Fruit fly (Drosophila melanogaster) whole organism, wandering third instar larva: ENCODE data around the gene Obp8a.

ENCODE experiments used
- Abd-B ChIP-seq: fragments of >200 bp; optimal IDR thresholded peaks from 2 replicates; lab custom pipeline; 2017; ENCODE audit warnings: missing biosample characterization, missing genetic modification characterization
- CG32264 ChIP-seq: fragments of 200-800 bp; sonication (Bioruptor generic); optimal IDR thresholded peaks from 2 replicates; lab custom pipeline; 2016; ENCODE audit warnings: missing biosample characterization, missing genetic modification characterization
- CG9705 ChIP-seq: fragments of 200-800 bp; sonication (Bioruptor generic); optimal IDR thresholded peaks from 2 replicates; lab custom pipeline; 2018; ENCODE audit warnings: missing biosample characterization, mild to moderate bottlenecking, missing genetic modification characterization
- CrebA ChIP-seq: fragments of 200-800 bp; sonication (Bioruptor generic); optimal IDR thresholded peaks from 2 replicates; lab custom pipeline; 2016; ENCODE audit warnings: missing biosample characterization, mild to moderate bottlenecking, missing genetic modification characterization, borderline replicate concordance
- GATAd ChIP-seq: sonication (Bioruptor generic); optimal IDR thresholded peaks from 2 replicates; lab custom pipeline; 2016; ENCODE audit warnings: missing biosample characterization, missing genetic modification characterization
- HLH106 ChIP-seq: fragments of 200-800 bp; optimal IDR thresholded peaks from 3 replicates; lab custom pipeline; 2019; ENCODE audit warnings: missing biosample characterization, mild to moderate bottlenecking, missing genetic modification characterization, moderate library complexity
- Hr78 ChIP-seq: fragments of >200 bp; optimal IDR thresholded peaks from 2 replicates; lab custom pipeline; 2017; ENCODE audit warnings: missing biosample characterization, missing genetic modification characterization
- Hr83 ChIP-seq: fragments of 200-300 bp; sonication (Bioruptor generic); optimal IDR thresholded peaks from 2 replicates; lab custom pipeline; 2016; ENCODE audit warnings: missing biosample characterization, mild to moderate bottlenecking, missing genetic modification characterization, moderate library complexity; ENCODE audit not compliant: poor library complexity, severe bottlenecking
- Jra ChIP-seq: sonication (Bioruptor generic); optimal IDR thresholded peaks from 2 replicates; lab custom pipeline; 2016; ENCODE audit warnings: missing biosample characterization, missing genetic modification characterization
- N ChIP-seq: fragments of >200 bp; optimal IDR thresholded peaks from 2 replicates; lab custom pipeline; 2018; ENCODE audit warnings: missing biosample characterization, missing external identifiers, missing genetic modification characterization
- OdsH ChIP-seq: fragments of 200-800 bp; sonication (Bioruptor generic); optimal IDR thresholded peaks from 2 replicates; lab custom pipeline; 2016; ENCODE audit warnings: missing biosample characterization, mild to moderate bottlenecking, missing genetic modification characterization
- Rel ChIP-seq, 2 experiments: fragments of 200-800 bp; sonication (Bioruptor generic) in 1 of 2; optimal IDR thresholded peaks; 2 replicates in 1 of 2; 3 replicates in 1 of 2; lab custom pipeline; 2016 to 2019; ENCODE audit warnings: mild to moderate bottlenecking in 2 of 2, missing biosample characterization in 2 of 2, missing genetic modification characterization in 2 of 2, moderate library complexity in 1 of 2
- Sp1 ChIP-seq: fragments of 200-800 bp; sonication (Bioruptor generic); optimal IDR thresholded peaks from 3 replicates; lab custom pipeline; 2019; ENCODE audit warnings: missing biosample characterization, mild to moderate bottlenecking, missing genetic modification characterization, moderate library complexity
- Vsx2 ChIP-seq: fragments of 200-300, 225-300 bp; sonication (Bioruptor generic); optimal IDR thresholded peaks from 2 replicates; lab custom pipeline; 2018; ENCODE audit warnings: missing biosample characterization, missing genetic modification characterization; ENCODE audit not compliant: partially characterized antibody
- brk ChIP-seq: fragments of 200-800 bp; sonication (Bioruptor generic); optimal IDR thresholded peaks from 2 replicates; lab custom pipeline; 2016; ENCODE audit warnings: missing biosample characterization, mild to moderate bottlenecking, missing genetic modification characterization
- dmrt93B ChIP-seq: fragments of 200-800 bp; sonication (Bioruptor generic); optimal IDR thresholded peaks from 2 replicates; lab custom pipeline; 2018; ENCODE audit warnings: missing biosample characterization, mild to moderate bottlenecking, missing genetic modification characterization
- ey ChIP-seq: fragments of 200-800 bp; sonication (Bioruptor generic); optimal IDR thresholded peaks from 2 replicates; lab custom pipeline; 2016; ENCODE audit warnings: missing biosample characterization, missing genetic modification characterization
- foxo ChIP-seq, 2 experiments: fragments of 200-800 bp; sonication (Bioruptor generic); optimal IDR thresholded peaks; 2 replicates in 1 of 2; 3 replicates in 1 of 2; lab custom pipeline; 2016 to 2017; ENCODE audit warnings: missing biosample characterization in 2 of 2, missing genetic modification characterization in 2 of 2
- fru ChIP-seq: fragments of 200-800 bp; sonication (Bioruptor generic); optimal IDR thresholded peaks from 3 replicates; lab custom pipeline; 2016; ENCODE audit warnings: missing biosample characterization, mild to moderate bottlenecking, missing genetic modification characterization
- h ChIP-seq: fragments of 200-800 bp; sonication (Bioruptor generic); optimal IDR thresholded peaks from 3 replicates; lab custom pipeline; 2016; ENCODE audit warnings: missing biosample characterization, mild to moderate bottlenecking, missing genetic modification characterization
- pan ChIP-seq: fragments of >200 bp; optimal IDR thresholded peaks from 2 replicates; lab custom pipeline; 2017
- psq ChIP-seq: fragments of 200-800 bp; sonication (Bioruptor generic); optimal IDR thresholded peaks from 3 replicates; lab custom pipeline; 2017; ENCODE audit warnings: missing biosample characterization, mild to moderate bottlenecking, missing genetic modification characterization, moderate library complexity
- rgr ChIP-seq: fragments of 200-800 bp; sonication (Bioruptor generic); optimal IDR thresholded peaks from 3 replicates; lab custom pipeline; 2016; ENCODE audit warnings: missing biosample characterization, mild to moderate bottlenecking, missing genetic modification characterization
- tai ChIP-seq: sonication (Bioruptor generic); optimal IDR thresholded peaks from 2 replicates; lab custom pipeline; 2016; ENCODE audit warnings: missing biosample characterization, missing genetic modification characterization
- usp ChIP-seq: fragments of >200 bp; optimal IDR thresholded peaks from 2 replicates; lab custom pipeline; 2017; ENCODE audit warnings: missing biosample characterization, missing genetic modification characterization
- woc ChIP-seq: sonication (Bioruptor generic); optimal IDR thresholded peaks from 2 replicates; lab custom pipeline; 2016; ENCODE audit warnings: missing biosample characterization, mild to moderate bottlenecking, missing genetic modification characterization

Gene Obp8a

dm6 chrX:9236485-9236884 is 21.8 kb downstream of the Obp8a start, which contains the start of gene Ir8a:
Gene Ir8a, minus strand, starts transcription at chrX:9236585.
- TF ChIP-seq brk (GFP tag; lab: Kevin White, UChicago) (no peak), Vsx2 (GFP tag; lab: Kevin White, UChicago) (no peak), woc (GFP tag; lab: Kevin White, UChicago) (no peak)

- TF ChIP-seq psq (GFP tag; lab: Kevin White, UChicago) (peak; percentile 42), HLH106 (tag; lab: Kevin White, UChicago) (peak; percentile 76), Rel (GFP tag; optimal IDR thresholded peaks at IDR 0.05; lab: Kevin White, UChicago) (no peak), Rel (tag; optimal IDR thresholded peaks at IDR 0.05; lab: Kevin White, UChicago) (peak; percentile 62), ey (peak; percentile 78), rgr (GFP tag; lab: Kevin White, UChicago) (peak; percentile 74), CG9705 (GFP tag; lab: Kevin White, UChicago) (peak; percentile 55), dmrt93B (GFP tag; lab: Kevin White, UChicago) (peak; percentile 58), Hr83 (GFP tag; lab: Kevin White, UChicago) (no peak), GATAd (peak; percentile 10), OdsH (GFP tag; lab: Kevin White, UChicago) (peak; percentile 55), fru (GFP tag; lab: Kevin White, UChicago) (no peak)
Measured at dm6 chrX:9243417-9243884, 28.8 kb downstream of the Obp8a start, which contains the start of the genes mxc and Larp7. Gene mxc, minus strand, starts transcription at chrX:9243467. Gene Larp7, plus strand, starts transcription at chrX:9243817.

- no peak for TF ChIP-seq Sp1 (GFP tag; lab: Kevin White, UChicago)
- peak; percentile 9 for TF ChIP-seq HLH106 (tag; lab: Kevin White, UChicago)
- TF ChIP-seq CrebA = no peak
- no peak for TF ChIP-seq usp
- TF ChIP-seq dmrt93B (GFP tag; lab: Kevin White, UChicago) = no peak
- TF ChIP-seq Rel (GFP tag; optimal IDR thresholded peaks at IDR 0.05; lab: Kevin White, UChicago) = no peak
- TF ChIP-seq Rel (tag; optimal IDR thresholded peaks at IDR 0.05; lab: Kevin White, UChicago) = peak; percentile 92
- TF ChIP-seq Vsx2 (GFP tag; lab: Kevin White, UChicago) = no peak
- TF ChIP-seq OdsH (GFP tag; lab: Kevin White, UChicago) = no peak
Measured at dm6 chrX:9247171-9247783, 32.6 kb downstream of the Obp8a start, which contains the start of the genes amx and Dsor1. Gene amx, minus strand, starts transcription at chrX:9247336. Gene Dsor1, plus strand, starts transcription at chrX:9247342.

- TF ChIP-seq CG32264 (GFP tag; lab: Kevin White, UChicago) (no peak), h (GFP tag; lab: Kevin White, UChicago) (peak; percentile 30), Jra (GFP tag; lab: Kevin White, UChicago) (no peak), fru (GFP tag; lab: Kevin White, UChicago) (peak; percentile 29), rgr (GFP tag; lab: Kevin White, UChicago) (peak; percentile 32), foxo (GFP tag; optimal IDR thresholded peaks at IDR 0.05; lab: Kevin White, UChicago) (peak in 1 of 2 experiments; percentile 44), HLH106 (tag; lab: Kevin White, UChicago) (peak; percentile 38), Sp1 (GFP tag; lab: Kevin White, UChicago) (peak; percentile 37), Abd-B (no peak)
Measured at dm6 chrX:9248040-9248439, 33.4 kb downstream of the Obp8a start.

dm6 chrX:9250161-9250831 is 35.6 kb downstream of the Obp8a start, which contains the start of gene CG17754:
Gene CG17754, plus strand, starts transcription at chrX:9250420.
- TF ChIP-seq fru (GFP tag; lab: Kevin White, UChicago) (peak; percentile 7), N (GFP tag; lab: Kevin White, UChicago) (no peak), OdsH (GFP tag; lab: Kevin White, UChicago) (no peak), woc (GFP tag; lab: Kevin White, UChicago) (peak; percentile 6), Sp1 (GFP tag; lab: Kevin White, UChicago) (peak; percentile 14), Hr78 (GFP tag; lab: Kevin White, UChicago) (no peak), pan (no peak), GATAd (no peak), Rel (GFP tag; optimal IDR thresholded peaks at IDR 0.05; lab: Kevin White, UChicago) (no peak), Rel (tag; optimal IDR thresholded peaks at IDR 0.05; lab: Kevin White, UChicago) (peak; percentile 100), tai (GFP tag; lab: Kevin White, UChicago) (no peak), rgr (GFP tag; lab: Kevin White, UChicago) (peak; percentile 11), Vsx2 (GFP tag; lab: Kevin White, UChicago) (no peak)
